Worm (Caenorhabditis elegans) whole organism, mixed stage, embryonic: Measurements from ENCODE around the gene tram-1.

Experiments used
- blmp-1 ChIP-seq: fragments of 150-350 bp; optimal IDR thresholded peaks from 2 replicates; lab custom pipeline; 2014; ENCODE audit warnings: missing biosample characterization, missing genetic modification characterization
- elt-1 ChIP-seq: sonication (generic microtip); optimal IDR thresholded peaks from 2 replicates; lab custom pipeline; 2017; ENCODE audit warnings: missing genetic modification characterization, mild to moderate bottlenecking, missing compliant biosample characterization, antibody characterized with exemption, moderate library complexity, borderline replicate concordance; ENCODE audit not compliant: insufficient read depth
- mep-1 ChIP-seq: fragments of 150-350 bp; optimal IDR thresholded peaks from 2 replicates; lab custom pipeline; 2017; ENCODE audit warnings: missing biosample characterization, missing genetic modification reagents, missing genetic modification characterization, inconsistent platforms
- mls-2 ChIP-seq: sonication (generic microtip); optimal IDR thresholded peaks from 2 replicates; lab custom pipeline; 2016; ENCODE audit warnings: mild to moderate bottlenecking, missing genetic modification characterization, moderate library complexity, missing compliant biosample characterization

ce11 chrIV:10245666-10246210, 24.7 kb upstream of the tram-1 start, which contains the start of gene F01G10.10:
- TF ChIP-seq mep-1 (tag; lab: Kevin White, UChicago) = no peak
- no peak for TF ChIP-seq mls-2
- TF ChIP-seq elt-1 (tag; lab: Kevin White, UChicago) = no peak
- peak; percentile 66 for TF ChIP-seq blmp-1 (tag; lab: Kevin White, UChicago)
